Worm (Caenorhabditis elegans): ENCODE data around the gene fan-1.

fan-1 gene

DNA sequence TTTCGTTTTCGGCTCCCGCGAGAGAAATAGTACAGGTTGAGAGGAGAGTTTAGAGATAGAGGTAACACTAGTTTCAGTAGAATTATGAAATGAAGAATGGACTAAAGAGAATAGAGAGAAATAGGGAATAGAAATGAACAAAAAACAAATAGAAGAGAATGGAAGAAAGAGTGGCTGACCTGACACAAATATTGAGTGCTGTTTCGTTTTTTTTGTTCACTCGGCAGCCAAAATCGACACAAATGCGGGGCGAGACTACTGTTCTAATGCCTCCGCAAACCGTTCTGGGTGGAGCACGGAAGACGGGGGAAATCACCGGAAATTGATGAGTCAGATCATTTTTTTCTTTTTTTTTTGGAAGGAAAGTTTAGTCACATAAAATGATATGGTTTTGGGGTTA lies 24.2 kb downstream of the fan-1 start:
- TF ChIP-seq ceh-20 (GFP tag; IDR thresholded peaks at IDR 0.05): no peak
- no peak for TF ChIP-seq unc-39 (tag; optimal IDR thresholded peaks at IDR 0.05)
- TF ChIP-seq nhr-28 (tag; optimal IDR thresholded peaks at IDR 0.05): peak; percentile 10
- no peak for TF ChIP-seq lin-38 (GFP tag; IDR thresholded peaks at IDR 0.05)
- TF ChIP-seq lin-29 (GFP tag; IDR thresholded peaks at IDR 0.05): no peak
- no peak for TF ChIP-seq mdl-1 (tag; optimal IDR thresholded peaks at IDR 0.05)
- no peak for TF ChIP-seq madf-5 (GFP tag; IDR thresholded peaks at IDR 0.05)
- TF ChIP-seq zfp-3 (GFP tag; conservative IDR thresholded peaks at IDR 0.05): no peak
- TF ChIP-seq daf-8 (GFP tag; IDR thresholded peaks at IDR 0.05): no peak
- TF ChIP-seq zag-1 (tag; optimal IDR thresholded peaks at IDR 0.05): no peak
- no peak for TF ChIP-seq T26A8.4 (GFP tag; IDR thresholded peaks at IDR 0.05)
- no peak for TF ChIP-seq T20F7.1 (GFP tag; optimal IDR thresholded peaks at IDR 0.05)
- no peak for TF ChIP-seq nhr-41 (GFP tag; IDR thresholded peaks at IDR 0.05)
- TF ChIP-seq lin-1 (GFP tag; IDR thresholded peaks at IDR 0.05): no peak
- no peak for TF ChIP-seq egl-27 (tag; optimal IDR thresholded peaks at IDR 0.05)
- TF ChIP-seq egl-43 (GFP tag; IDR thresholded peaks at IDR 0.05): no peak
- peak; percentile 42 for TF ChIP-seq aha-1 (tag)

- TF ChIP-seq zfp-2 (tag; optimal IDR thresholded peaks at IDR 0.05) (no peak), F37D6.2 (tag; optimal IDR thresholded peaks at IDR 0.05) (no peak), aly-2 (tag; optimal IDR thresholded peaks at IDR 0.05) (no peak), fkh-10 (GFP tag; optimal IDR thresholded peaks at IDR 0.05) (no peak), ceh-32 (tag; optimal IDR thresholded peaks at IDR 0.05; ENCODE audit: poor library complexity) (no peak), aha-1 (tag) (peak; percentile 63), unc-62 (GFP tag; optimal IDR thresholded peaks at IDR 0.05 in 1 of 2) (peak in 1 of 2 experiments; percentile 29), unc-62 (tag; optimal IDR thresholded peaks at IDR 0.05) (no peak), fos-1 (tag; optimal IDR thresholded peaks at IDR 0.05) (no peak), mxl-3 (GFP tag; optimal IDR thresholded peaks at IDR 0.05) (peak; percentile 36), F44E2.7 (GFP tag; IDR thresholded peaks at IDR 0.05) (no peak), Y75B8A.6 (GFP tag; IDR thresholded peaks at IDR 0.05) (no peak), Y5F2A.4 (GFP tag; optimal IDR thresholded peaks at IDR 0.05) (no peak), ces-1 (GFP tag; optimal IDR thresholded peaks at IDR 0.05) (no peak), lim-7 (GFP tag; IDR thresholded peaks at IDR 0.05) (no peak), Y105C5A.15 (GFP tag; IDR thresholded peaks at IDR 0.05) (no peak), cey-2 (tag; optimal IDR thresholded peaks at IDR 0.05; ENCODE audit: borderline replicate concordance, insufficient read depth) (no peak), ctbp-1 (GFP tag; IDR thresholded peaks at IDR 0.05) (no peak), tra-1 (GFP tag; IDR thresholded peaks at IDR 0.05) (no peak), dve-1 (tag; optimal IDR thresholded peaks at IDR 0.05; ENCODE audit: insufficient read depth) (peak; percentile 67), arid-1 (GFP tag; conservative IDR thresholded peaks at IDR 0.05) (no peak), ceh-82 (tag; optimal IDR thresholded peaks at IDR 0.05) (no peak), sdz-12 (GFP tag; optimal IDR thresholded peaks at IDR 0.05) (no peak), nhr-102 (tag; optimal IDR thresholded peaks at IDR 0.05) (no peak), spr-3 (GFP tag; optimal IDR thresholded peaks at IDR 0.05) (no peak), D1046.2 (GFP tag; IDR thresholded peaks at IDR 0.05) (no peak), daf-12 (tag; optimal IDR thresholded peaks at IDR 0.05) (no peak), vab-7 (GFP tag; IDR thresholded peaks at IDR 0.05) (no peak), mep-1 (tag; optimal IDR thresholded peaks at IDR 0.05) (peak; percentile 34), dmd-9 (GFP tag; IDR thresholded peaks at IDR 0.05) (no peak), lin-15B (tag; optimal IDR thresholded peaks at IDR 0.05) (no peak), nhr-10 (tag; optimal IDR thresholded peaks at IDR 0.05) (no peak), saeg-2 (GFP tag; IDR thresholded peaks at IDR 0.05) (no peak), zip-2 (tag; optimal IDR thresholded peaks at IDR 0.05) (no peak), nhr-76 (tag; optimal IDR thresholded peaks at IDR 0.05) (no peak), F10B5.3 (tag; optimal IDR thresholded peaks at IDR 0.05) (no peak), zag-1 (tag; optimal IDR thresholded peaks at IDR 0.05) (no peak)
These were observed 25.9 kb downstream of the fan-1 start for ce11 chrIV:6574343-6574742.

Data from whole organism, L4 larva.